Worm (Caenorhabditis elegans) whole organism, dauer: Measurements from ENCODE around the gene F23B12.1.

Experiments
- unc-62 ChIP-seq: sonication (generic microtip); optimal IDR thresholded peaks from 2 replicates; lab custom pipeline; 2017; ENCODE audit warnings: missing biosample characterization, missing genetic modification reagents, missing genetic modification characterization

F23B12.1 gene

DNA sequence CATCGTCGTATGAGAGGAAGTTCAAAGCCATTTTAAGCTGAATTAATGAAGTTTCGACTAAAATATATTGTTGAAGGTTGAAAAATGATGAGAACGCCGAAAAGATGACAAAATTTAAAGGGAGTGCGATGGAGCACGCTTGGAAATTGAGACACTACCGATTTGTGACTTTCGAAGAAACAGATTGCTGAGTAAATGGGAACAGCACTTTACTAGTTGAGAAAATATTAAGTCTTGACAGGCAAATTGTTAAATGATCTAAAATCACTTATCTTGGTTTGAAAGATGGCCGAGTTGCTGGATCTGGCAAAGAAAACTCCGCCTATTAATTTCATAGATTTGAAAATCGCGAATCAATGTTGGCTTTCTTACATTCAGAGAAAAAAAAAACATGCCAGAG, 5.7 kb upstream of the F23B12.1 start, which contains the start of gene rpoa-12:
TSS of gene rpoa-12 (minus strand) at position 37 of the 400 bp plus-strand sequence.
- no peak for TF ChIP-seq unc-62

DNA sequence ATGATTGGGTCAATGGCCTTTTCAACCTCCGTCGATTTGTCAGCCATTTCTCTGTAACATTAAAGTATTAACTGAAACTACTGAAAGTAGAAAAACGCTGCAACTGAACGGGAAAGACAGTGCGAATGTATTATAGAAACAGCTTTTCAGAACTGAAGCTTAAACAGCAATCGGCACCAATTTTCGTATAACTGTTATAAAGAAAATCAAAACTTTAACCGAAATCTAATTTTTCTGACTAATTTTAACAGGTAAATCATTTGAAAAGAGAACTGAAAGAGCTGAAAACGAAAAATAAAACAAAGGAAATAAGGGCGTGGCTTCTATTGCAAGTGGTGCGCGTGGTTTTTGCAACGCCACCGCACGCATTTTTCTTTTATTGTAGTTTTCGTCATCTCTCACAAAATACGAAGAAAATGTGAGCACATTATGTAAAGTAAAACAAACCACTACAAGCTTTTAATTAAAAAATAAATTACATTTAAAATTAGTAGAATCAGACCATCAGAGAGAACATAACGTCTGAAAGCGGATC, 3.9 kb upstream of the F23B12.1 start, which contains the start of gene rrsr-1:
TSS of gene rrsr-1 (minus strand) at position 51 of the 535 bp plus-strand sequence.
- TF ChIP-seq unc-62 = no peak

- TF ChIP-seq unc-62 = no peak
Measured at ce11 chrV:14426013-14426412, 3.0 kb upstream of the F23B12.1 start.

DNA sequence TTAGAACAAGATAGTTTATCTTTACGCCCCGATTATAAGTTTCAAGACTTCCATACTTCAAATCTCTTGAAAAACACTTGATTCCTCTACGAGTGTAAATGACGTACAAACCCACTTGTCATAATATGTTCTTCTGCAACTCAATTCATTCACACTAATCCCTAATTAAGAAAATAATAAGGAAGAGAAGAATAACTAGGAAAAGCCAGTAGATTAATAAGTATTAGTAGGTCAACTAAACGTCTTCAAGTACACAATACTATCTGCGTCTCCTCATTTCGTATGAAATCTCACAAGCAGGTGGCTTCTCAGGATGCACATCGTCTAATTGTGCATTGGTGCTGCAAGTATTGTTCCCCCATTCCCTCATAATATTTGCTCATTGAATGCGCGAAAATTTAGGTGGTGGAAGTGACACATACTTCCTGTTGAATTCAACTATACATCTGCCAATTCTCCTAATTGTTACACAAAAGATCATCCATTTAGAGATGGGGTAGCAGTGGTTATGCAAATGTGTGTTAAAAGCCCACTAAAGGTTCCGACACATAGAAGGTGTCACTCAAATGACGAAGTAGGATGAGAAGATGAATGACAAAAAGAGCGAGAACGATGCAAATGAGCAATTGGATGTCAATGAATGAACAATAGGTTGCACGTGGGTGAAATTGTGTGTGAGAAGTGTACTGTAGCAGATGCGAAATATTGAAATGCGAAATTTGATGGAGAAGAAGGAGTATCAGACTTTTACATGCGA, 1.7 kb upstream of the F23B12.1 start:
- no peak for TF ChIP-seq unc-62

- TF ChIP-seq unc-62 = no peak
Measured at ce11 chrV:14432259-14432658, 3.3 kb downstream of the F23B12.1 start, which contains the start of gene egl-1. egl-1 (minus strand) TSS chrV:14432359.

DNA sequence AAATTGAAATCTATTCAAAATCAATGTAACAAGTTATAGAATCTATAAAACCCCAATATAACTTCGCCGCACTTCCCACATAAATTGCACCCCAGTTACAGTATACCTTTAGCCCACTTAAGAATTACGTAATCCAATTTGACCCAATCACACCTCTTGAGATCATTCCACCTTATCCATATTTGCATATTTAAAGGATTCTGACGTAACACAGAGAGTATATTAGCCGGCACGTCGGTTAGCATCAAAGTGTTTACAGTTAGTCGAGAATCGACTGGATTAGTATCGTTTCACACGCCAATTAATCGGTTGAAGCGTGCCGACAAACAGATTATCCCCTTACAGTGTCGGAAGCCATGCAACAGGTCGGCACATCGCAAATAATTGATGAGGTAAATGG, 4.6 kb downstream of the F23B12.1 start:
- TF ChIP-seq unc-62 = no peak

DNA sequence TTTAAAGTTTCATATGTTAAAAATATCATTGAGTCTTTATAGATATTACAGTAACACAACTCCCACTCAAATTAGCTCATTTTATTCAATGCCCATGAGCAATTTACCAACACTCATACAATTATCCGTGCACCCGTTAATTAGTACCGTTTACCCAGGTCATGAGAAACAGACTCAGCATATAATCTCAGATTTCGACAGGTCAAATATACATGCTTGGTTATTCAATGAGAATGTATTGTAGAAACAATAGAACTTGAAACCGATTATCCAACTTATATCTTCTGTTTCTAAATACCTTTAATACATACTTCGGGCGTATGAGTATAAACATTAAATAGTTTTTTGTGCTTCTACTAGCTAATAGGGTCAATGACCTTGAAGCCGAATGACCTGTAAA, 7.2 kb downstream of the F23B12.1 start:
- TF ChIP-seq unc-62 = no peak

DNA sequence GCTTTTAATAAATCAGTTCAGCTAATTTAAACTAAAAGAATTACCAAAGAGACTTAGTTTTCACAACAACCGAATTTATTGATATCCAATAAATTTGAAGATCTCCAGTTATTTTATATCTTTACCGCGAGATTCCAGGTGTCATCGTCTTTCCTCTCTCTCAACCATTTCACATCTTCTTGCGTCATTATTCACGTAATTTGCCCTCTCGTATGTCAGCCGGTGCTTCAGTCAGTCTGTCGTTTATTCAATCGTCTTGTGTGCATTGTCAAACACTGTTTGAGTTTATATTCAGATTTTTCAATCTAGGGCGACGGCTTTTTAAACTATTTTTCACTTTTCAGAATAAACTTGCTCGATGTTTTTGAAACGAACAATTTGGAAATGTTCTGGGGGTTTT, 8.4 kb downstream of the F23B12.1 start:
- TF ChIP-seq unc-62 = no peak

DNA sequence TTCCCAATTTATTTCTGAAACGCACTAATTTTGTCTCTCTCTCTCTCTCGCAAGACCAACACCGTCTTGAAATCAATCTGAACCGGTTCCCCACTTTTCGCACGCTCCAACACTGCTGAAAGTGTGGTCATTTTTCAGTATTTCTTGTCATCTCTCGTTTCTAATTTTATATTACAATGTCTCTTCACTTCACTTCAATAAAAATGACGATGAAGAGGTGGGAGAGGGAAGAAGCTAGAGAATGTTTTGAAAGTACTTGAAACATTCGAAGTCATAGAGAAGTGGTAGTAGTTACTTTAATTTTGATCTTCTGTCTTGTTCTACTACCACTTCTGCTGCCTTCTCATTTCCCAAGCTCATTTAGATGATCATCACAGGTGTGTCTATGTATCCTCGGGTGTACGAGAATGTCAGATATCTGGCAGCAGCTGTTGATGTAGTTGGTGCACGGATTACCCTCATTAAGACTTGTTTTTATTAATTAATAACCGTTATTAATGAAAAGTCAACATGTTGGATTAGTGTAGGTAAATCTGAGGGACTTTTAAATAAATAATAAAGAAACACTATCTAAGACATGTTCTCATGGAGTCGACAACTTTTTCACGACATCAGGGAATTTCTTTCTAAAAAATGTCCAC, 9.3 kb downstream of the F23B12.1 start:
- TF ChIP-seq unc-62 = no peak

DNA sequence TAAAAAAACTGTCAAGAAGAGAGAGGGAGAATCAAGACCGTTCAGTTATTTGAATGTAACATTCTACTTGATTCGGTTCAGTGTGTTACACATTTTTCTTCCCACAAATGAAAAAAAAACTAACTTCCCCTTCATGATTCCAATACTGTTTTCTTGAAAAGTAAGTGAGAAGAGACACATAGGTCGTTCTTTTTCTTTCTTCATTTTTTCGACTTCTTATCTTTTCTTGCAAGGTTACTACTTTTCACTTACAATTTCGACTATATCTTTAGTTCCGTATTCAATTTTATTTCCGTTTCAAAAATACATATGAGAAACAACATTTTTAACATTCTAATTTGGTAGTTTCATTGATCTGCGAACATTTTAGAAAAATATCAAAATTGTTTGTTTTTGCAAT, 10.3 kb downstream of the F23B12.1 start:
- TF ChIP-seq unc-62 = no peak

ce11 chrV:14440841-14441240, 11.9 kb downstream of the F23B12.1 start, which contains the start of gene F23B12.4:
F23B12.4 (plus strand) TSS chrV:14441141.
- TF ChIP-seq unc-62 = no peak

- TF ChIP-seq unc-62 = no peak
Measured at ce11 chrV:14446453-14446852, 17.5 kb downstream of the F23B12.1 start.

- no peak for TF ChIP-seq unc-62
Measured at ce11 chrV:14447240-14447763, 18.3 kb downstream of the F23B12.1 start, which contains the start of the genes dlat-1 and fntb-1. dlat-1 (minus strand) TSS chrV:14447290. fntb-1 (plus strand) TSS chrV:14447651.

DNA sequence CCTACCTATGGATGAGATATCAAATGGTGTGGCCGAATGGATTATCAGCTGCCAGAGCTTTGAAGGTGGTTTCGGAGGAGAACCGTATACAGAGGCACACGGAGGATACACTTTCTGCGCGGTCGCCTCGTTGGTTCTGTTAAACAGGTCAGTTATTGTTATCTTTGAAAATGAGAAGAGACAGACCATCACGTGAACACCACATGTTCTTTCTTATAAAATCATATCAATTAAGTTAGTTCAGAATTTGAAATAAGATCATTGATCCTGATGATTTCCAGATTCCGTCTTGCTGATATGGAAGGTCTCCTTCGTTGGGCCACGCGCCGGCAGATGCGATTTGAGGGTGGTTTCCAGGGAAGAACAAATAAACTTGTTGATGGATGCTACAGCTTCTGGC, 19.7 kb downstream of the F23B12.1 start:
- no peak for TF ChIP-seq unc-62

- no peak for TF ChIP-seq unc-62
Measured at ce11 chrV:14449397-14449796, 20.4 kb downstream of the F23B12.1 start, which contains the start of gene F23B12.7. F23B12.7 (plus strand) TSS chrV:14449697.

DNA sequence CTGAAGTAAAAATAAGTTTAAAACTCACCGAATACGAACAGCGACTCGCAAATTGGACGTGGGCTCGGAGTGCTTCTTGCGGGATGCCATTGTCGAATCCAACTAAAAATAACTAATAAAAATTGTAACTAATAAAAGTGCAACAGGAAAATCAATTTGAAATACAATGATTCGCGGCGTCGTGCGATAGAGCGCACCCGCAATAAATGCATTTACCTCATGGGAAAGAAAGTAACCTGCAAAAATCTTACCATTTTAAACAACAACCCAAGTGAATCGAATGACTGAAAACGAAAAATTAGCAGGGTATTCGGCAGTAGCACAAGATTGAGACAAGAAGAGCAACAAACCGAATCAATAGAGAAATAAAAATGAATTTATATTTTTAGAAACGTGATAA, 27.7 kb downstream of the F23B12.1 start, which contains the start of gene bmk-1:
TSS of gene bmk-1 (minus strand) at position 359 of the 400 bp plus-strand sequence.
- TF ChIP-seq unc-62 = no peak

- TF ChIP-seq unc-62 = no peak
Measured at ce11 chrV:14457070-14457469, 28.1 kb downstream of the F23B12.1 start, which contains the start of gene coh-3. coh-3 (plus strand) TSS chrV:14457422.
